Fruit fly (Drosophila melanogaster): ENCODE data around the gene Nf-YC.
A peak's percentile ranks its signal among the peaks of the same experiment; 100 is the strongest.

Nf-YC gene

dm6 chrX:6832584-6832983, 11.9 kb upstream of the Nf-YC start, which contains the start of gene mAChR-C:
TSS of gene mAChR-C (minus strand) at chrX:6832684.
- TF ChIP-seq ey (GFP tag; optimal IDR thresholded peaks at IDR 0.05) (no peak), Sp1 (GFP tag; optimal IDR thresholded peaks at IDR 0.05) (no peak), OdsH (GFP tag; optimal IDR thresholded peaks at IDR 0.05) (no peak), sage (GFP tag; optimal IDR thresholded peaks at IDR 0.05) (no peak), Rel (GFP tag; optimal IDR thresholded peaks at IDR 0.05) (no peak), Rel (tag; optimal IDR thresholded peaks at IDR 0.05) (no peak), fru (GFP tag; optimal IDR thresholded peaks at IDR 0.05) (no peak), Jra (GFP tag; optimal IDR thresholded peaks at IDR 0.05) (no peak), CG32264 (GFP tag; optimal IDR thresholded peaks at IDR 0.05) (no peak)

dm6 chrX:6824203-6824602, 3.5 kb upstream of the Nf-YC start, which contains the start of gene nonC:
TSS of gene nonC (plus strand) at chrX:6824496.
- TF ChIP-seq Myc (optimal IDR thresholded peaks at IDR 0.05), result peak; percentile 93
- TF ChIP-seq lola (GFP tag; optimal IDR thresholded peaks at IDR 0.05), result no peak
- no peak for TF ChIP-seq Abd-B (GFP tag; optimal IDR thresholded peaks at IDR 0.05)
- TF ChIP-seq tai (GFP tag; optimal IDR thresholded peaks at IDR 0.05), result no peak

- TF ChIP-seq psq (GFP tag; optimal IDR thresholded peaks at IDR 0.05), result no peak
- TF ChIP-seq ey (GFP tag; optimal IDR thresholded peaks at IDR 0.05), result no peak
- no peak for TF ChIP-seq Abd-B (GFP tag; optimal IDR thresholded peaks at IDR 0.05)
- no peak for TF ChIP-seq HLH106 (tag; optimal IDR thresholded peaks at IDR 0.05)
- TF ChIP-seq Vsx2 (GFP tag; optimal IDR thresholded peaks at IDR 0.05; ENCODE audit: partially characterized antibody), result no peak
- TF ChIP-seq Myc (optimal IDR thresholded peaks at IDR 0.05), result no peak
- TF ChIP-seq CG9705 (GFP tag; optimal IDR thresholded peaks at IDR 0.05), result no peak
- TF ChIP-seq jim (GFP tag; optimal IDR thresholded peaks at IDR 0.05), result no peak
Measured at dm6 chrX:6822904-6823303, 2.2 kb upstream of the Nf-YC start, which contains the start of gene Atx-1. TSS of gene Atx-1 (plus strand) at chrX:6823204.

dm6 chrX:6813678-6814077, 7.0 kb downstream of the Nf-YC start, which contains the start of gene iav:
TSS of gene iav (plus strand) at chrX:6813978.
- TF ChIP-seq dsf (GFP tag; optimal IDR thresholded peaks at IDR 0.05; ENCODE audit: borderline replicate concordance) (no peak), jim (GFP tag; optimal IDR thresholded peaks at IDR 0.05) (no peak)

dm6 chrX:6805404-6805803, 15.3 kb downstream of the Nf-YC start:
- TF ChIP-seq N (GFP tag; optimal IDR thresholded peaks at IDR 0.05), result no peak
- no peak for TF ChIP-seq jim (GFP tag; optimal IDR thresholded peaks at IDR 0.05)
- TF ChIP-seq br (GFP tag; optimal IDR thresholded peaks at IDR 0.05), result no peak
- peak in 1 of 2 experiments; percentile 43 for TF ChIP-seq dl (GFP tag; optimal IDR thresholded peaks at IDR 0.05; ENCODE audit: insufficient read depth in 1 of 2, partially characterized antibody in 2 of 2)
- no peak for TF ChIP-seq foxo (GFP tag; optimal IDR thresholded peaks at IDR 0.05)
- TF ChIP-seq Jra (GFP tag; optimal IDR thresholded peaks at IDR 0.05), result no peak
- peak; percentile 68 for TF ChIP-seq Dif (GFP tag; optimal IDR thresholded peaks at IDR 0.05; ENCODE audit: partially characterized antibody)
- no peak for TF ChIP-seq Myc (optimal IDR thresholded peaks at IDR 0.05)
- no peak for TF ChIP-seq Hr83 (GFP tag; optimal IDR thresholded peaks at IDR 0.05; ENCODE audit: poor library complexity, severe bottlenecking)
- TF ChIP-seq CrebA (GFP tag; optimal IDR thresholded peaks at IDR 0.05; ENCODE audit: borderline replicate concordance), result no peak
- no peak for TF ChIP-seq ey (GFP tag; optimal IDR thresholded peaks at IDR 0.05)
- no peak for TF ChIP-seq GATAd (GFP tag; optimal IDR thresholded peaks at IDR 0.05)
- TF ChIP-seq dsf (GFP tag; optimal IDR thresholded peaks at IDR 0.05; ENCODE audit: borderline replicate concordance), result no peak
- no peak for TF ChIP-seq sv (GFP tag; optimal IDR thresholded peaks at IDR 0.05)
- TF ChIP-seq HLH106 (tag; optimal IDR thresholded peaks at IDR 0.05), result no peak
- TF ChIP-seq Rel (GFP tag; optimal IDR thresholded peaks at IDR 0.05), result no peak
- TF ChIP-seq Rel (tag; optimal IDR thresholded peaks at IDR 0.05), result peak; percentile 27

- TF ChIP-seq OdsH (GFP tag; optimal IDR thresholded peaks at IDR 0.05), result peak; percentile 96
- peak in 1 of 2 experiments; percentile 62 for TF ChIP-seq dl (GFP tag; optimal IDR thresholded peaks at IDR 0.05; ENCODE audit: insufficient read depth in 1 of 2, partially characterized antibody in 2 of 2)
- TF ChIP-seq N (GFP tag; optimal IDR thresholded peaks at IDR 0.05), result no peak
- no peak for TF ChIP-seq usp (GFP tag; optimal IDR thresholded peaks at IDR 0.05)
- TF ChIP-seq pan (optimal IDR thresholded peaks at IDR 0.05), result no peak
- peak; percentile 97 for TF ChIP-seq rgr (GFP tag; optimal IDR thresholded peaks at IDR 0.05)
- TF ChIP-seq sage (GFP tag; optimal IDR thresholded peaks at IDR 0.05), result peak; percentile 93
- TF ChIP-seq ey (GFP tag; optimal IDR thresholded peaks at IDR 0.05), result peak; percentile 96
- no peak for TF ChIP-seq Dfd (GFP tag; optimal IDR thresholded peaks at IDR 0.05)
- no peak for TF ChIP-seq Myc (optimal IDR thresholded peaks at IDR 0.05)
- no peak for TF ChIP-seq lola (GFP tag; optimal IDR thresholded peaks at IDR 0.05)
- peak; percentile 45 for TF ChIP-seq Hr83 (GFP tag; optimal IDR thresholded peaks at IDR 0.05; ENCODE audit: poor library complexity, severe bottlenecking)
- TF ChIP-seq tai (GFP tag; optimal IDR thresholded peaks at IDR 0.05), result no peak
- TF ChIP-seq dmrt93B (GFP tag; optimal IDR thresholded peaks at IDR 0.05), result peak; percentile 84
- peak; percentile 18 for TF ChIP-seq GATAd (GFP tag; optimal IDR thresholded peaks at IDR 0.05)
- TF ChIP-seq Abd-B (GFP tag; optimal IDR thresholded peaks at IDR 0.05), result no peak
- TF ChIP-seq CG32264 (GFP tag; optimal IDR thresholded peaks at IDR 0.05), result peak; percentile 91
- no peak for TF ChIP-seq CrebA (GFP tag; optimal IDR thresholded peaks at IDR 0.05; ENCODE audit: borderline replicate concordance)
- peak; percentile 97 for TF ChIP-seq Hnf4 (GFP tag; optimal IDR thresholded peaks at IDR 0.05)
- TF ChIP-seq Vsx2 (GFP tag; optimal IDR thresholded peaks at IDR 0.05; ENCODE audit: partially characterized antibody), result no peak
- TF ChIP-seq Sp1 (GFP tag; optimal IDR thresholded peaks at IDR 0.05), result peak; percentile 90
- TF ChIP-seq dsf (GFP tag; optimal IDR thresholded peaks at IDR 0.05; ENCODE audit: borderline replicate concordance), result peak; percentile 78
- TF ChIP-seq br (GFP tag; optimal IDR thresholded peaks at IDR 0.05), result peak; percentile 96
- peak; percentile 94 for TF ChIP-seq Rel (GFP tag; optimal IDR thresholded peaks at IDR 0.05)
- TF ChIP-seq Rel (tag; optimal IDR thresholded peaks at IDR 0.05), result peak; percentile 53
Measured at dm6 chrX:6804485-6805295, 16.0 kb downstream of the Nf-YC start.

All from whole organism, wandering third instar larva.